Fruit fly (Drosophila melanogaster): Measurements from ENCODE around the gene Spc105R.

The Spc105R gene

DNA sequence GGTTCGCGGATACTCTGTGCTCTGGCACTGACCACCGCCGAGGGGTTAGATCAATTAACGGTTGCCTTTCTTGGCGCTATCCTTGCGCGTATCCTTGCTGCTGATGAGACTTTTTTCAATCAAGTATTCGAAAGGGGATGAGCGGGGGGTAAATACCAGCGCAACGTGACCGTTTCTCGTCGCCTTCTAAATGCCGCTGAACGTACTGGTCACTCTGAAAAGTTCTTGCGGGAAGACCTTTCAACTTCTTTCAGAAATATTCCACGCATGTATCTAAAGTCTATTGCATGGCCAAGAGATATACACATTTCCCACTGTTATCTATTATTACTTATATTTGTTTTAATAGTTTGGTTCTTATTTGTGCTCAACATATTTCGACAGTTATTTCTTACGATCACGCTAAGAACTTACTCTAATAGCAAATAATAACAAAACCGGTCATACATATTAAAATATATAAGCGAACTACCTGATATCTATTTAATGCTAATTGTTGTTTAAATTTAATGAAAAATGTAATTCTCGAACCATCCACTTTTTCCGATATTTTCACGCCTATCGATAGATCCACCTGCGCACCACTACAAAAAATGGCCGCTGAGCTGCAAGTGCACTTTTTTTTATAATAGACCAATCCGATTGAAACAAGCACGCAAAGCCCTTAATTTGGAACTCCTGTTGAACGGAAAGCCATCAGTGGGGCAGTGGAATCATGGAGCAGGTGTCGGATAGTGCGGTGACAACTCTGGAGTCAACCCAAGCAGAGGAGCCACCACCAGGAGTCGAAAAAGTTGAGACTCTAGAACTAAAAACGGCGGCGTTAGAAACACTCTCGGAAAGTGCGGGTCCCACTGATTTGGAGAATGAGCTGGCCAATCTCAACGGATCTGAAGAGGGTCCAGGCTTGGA, 9.1 kb downstream of the Spc105R start, which contains the start of the genes CG3634 and HIPP1:
Gene CG3634 (minus strand): TSS at position 185 of the 912 bp plus-strand sequence.
Gene HIPP1 (plus strand): TSS at position 582 of the 912 bp plus-strand sequence.
- no peak for TF ChIP-seq usp (GFP tag; optimal IDR thresholded peaks at IDR 0.05)
- no peak for TF ChIP-seq EcR (GFP tag; optimal IDR thresholded peaks at IDR 0.05)
- no peak for TF ChIP-seq CG8478 (optimal IDR thresholded peaks at IDR 0.05)
- no peak for TF ChIP-seq pan (optimal IDR thresholded peaks at IDR 0.05)
- no peak for TF ChIP-seq psq (optimal IDR thresholded peaks at IDR 0.05)
- TF ChIP-seq Dll (optimal IDR thresholded peaks at IDR 0.05), result no peak

DNA sequence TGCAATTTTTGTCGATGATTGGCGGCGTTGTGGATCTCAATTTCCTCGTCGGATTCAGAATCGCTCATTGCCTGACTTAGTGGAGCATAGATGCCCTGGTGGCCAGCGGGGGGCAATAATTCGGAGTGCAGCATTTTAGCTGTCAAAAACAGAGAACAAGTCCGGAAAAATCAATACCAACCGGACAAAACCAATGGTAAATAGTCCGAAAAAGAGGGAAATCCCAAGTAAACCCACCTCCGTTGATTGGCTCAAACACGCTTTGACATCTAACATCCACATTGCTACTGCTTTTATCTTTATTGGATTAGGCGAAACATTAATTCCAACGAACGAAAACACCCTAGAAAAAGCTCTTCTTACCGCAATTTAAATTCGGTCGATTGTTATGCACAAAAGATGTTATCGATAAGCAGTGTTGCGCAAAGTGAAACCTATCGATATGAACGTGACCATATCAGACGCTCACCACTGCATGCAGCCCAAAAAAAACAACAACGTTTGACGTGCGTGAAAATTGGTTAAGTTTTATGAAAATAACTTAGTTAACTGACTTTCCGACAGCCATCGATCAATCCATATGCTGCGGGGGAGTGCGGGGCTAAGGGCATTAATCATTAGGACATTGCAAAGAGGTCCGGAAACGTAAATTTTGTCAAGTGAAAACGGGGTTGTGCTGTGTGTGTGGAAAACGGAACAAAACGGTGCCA, 15.6 kb downstream of the Spc105R start, which contains the start of the genes CG3618 and Pka-R1:
Gene CG3618 (minus strand): TSS at position 410 of the 710 bp plus-strand sequence.
Gene Pka-R1 (plus strand): TSS at position 453 of the 710 bp plus-strand sequence.
- TF ChIP-seq usp (GFP tag; optimal IDR thresholded peaks at IDR 0.05) (no peak), psq (optimal IDR thresholded peaks at IDR 0.05) (no peak), Dll (optimal IDR thresholded peaks at IDR 0.05) (no peak), EcR (GFP tag; optimal IDR thresholded peaks at IDR 0.05) (no peak), CG8478 (optimal IDR thresholded peaks at IDR 0.05) (no peak), pan (optimal IDR thresholded peaks at IDR 0.05) (no peak)

DNA sequence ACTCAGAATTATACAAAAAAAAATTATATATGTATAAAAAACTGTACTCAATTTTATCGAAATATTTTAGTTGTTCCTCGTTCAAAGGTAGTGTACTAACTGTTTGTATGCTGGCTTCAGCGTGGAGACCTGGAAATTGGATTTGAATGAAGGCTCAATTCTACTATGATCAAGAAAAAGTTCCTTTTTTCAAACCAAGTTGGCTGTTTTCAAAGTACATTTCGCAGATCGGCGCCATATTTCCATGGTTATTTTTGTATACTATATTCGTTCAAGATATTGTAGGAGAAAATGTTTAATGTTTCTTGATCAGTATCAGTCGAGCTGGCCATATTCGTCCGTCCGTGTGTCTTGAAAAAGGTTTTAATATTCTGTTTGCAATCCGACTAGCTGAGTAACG, 17.7 kb downstream of the Spc105R start, which contains the start of gene Mst77F:
Gene Mst77F (minus strand): TSS at position 101 of the 400 bp plus-strand sequence.
- no peak for TF ChIP-seq CG8478 (optimal IDR thresholded peaks at IDR 0.05)
- TF ChIP-seq pan (optimal IDR thresholded peaks at IDR 0.05), result no peak
- no peak for TF ChIP-seq usp (GFP tag; optimal IDR thresholded peaks at IDR 0.05)
- no peak for TF ChIP-seq Dll (optimal IDR thresholded peaks at IDR 0.05)
- TF ChIP-seq EcR (GFP tag; optimal IDR thresholded peaks at IDR 0.05), result no peak
- TF ChIP-seq psq (optimal IDR thresholded peaks at IDR 0.05), result no peak

DNA sequence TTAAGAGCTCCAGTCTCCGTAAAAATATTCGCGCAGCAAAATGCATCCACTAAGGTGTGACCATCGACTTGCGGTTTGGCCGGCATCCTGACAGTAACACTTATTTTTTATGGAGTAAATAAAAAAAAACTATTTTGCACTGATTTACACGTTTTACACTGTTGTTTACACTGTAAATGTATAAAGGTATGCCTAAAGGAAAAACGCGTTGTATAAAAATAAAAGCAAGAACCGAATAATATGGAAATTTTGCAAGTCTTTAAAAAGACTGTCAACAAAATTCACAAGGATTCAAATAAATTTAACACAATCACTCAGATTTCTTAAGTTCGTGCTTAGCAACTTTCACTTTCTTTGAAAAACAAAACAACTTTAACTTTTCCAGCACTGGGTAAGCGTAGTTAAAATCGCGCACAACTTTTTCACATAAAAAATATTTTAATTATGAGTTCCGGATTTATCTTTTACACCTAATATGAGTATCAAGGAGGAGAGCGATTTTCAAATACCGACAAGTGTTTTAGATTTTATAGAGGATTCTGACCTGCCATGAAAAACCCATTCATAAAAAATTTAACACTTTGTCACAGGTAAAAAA, 23.1 kb downstream of the Spc105R start:
- no peak for TF ChIP-seq EcR (GFP tag; optimal IDR thresholded peaks at IDR 0.05)
- TF ChIP-seq psq (optimal IDR thresholded peaks at IDR 0.05), result no peak
- no peak for TF ChIP-seq CG8478 (optimal IDR thresholded peaks at IDR 0.05)
- no peak for TF ChIP-seq Dll (optimal IDR thresholded peaks at IDR 0.05)
- no peak for TF ChIP-seq usp (GFP tag; optimal IDR thresholded peaks at IDR 0.05)
- no peak for TF ChIP-seq pan (optimal IDR thresholded peaks at IDR 0.05)

DNA sequence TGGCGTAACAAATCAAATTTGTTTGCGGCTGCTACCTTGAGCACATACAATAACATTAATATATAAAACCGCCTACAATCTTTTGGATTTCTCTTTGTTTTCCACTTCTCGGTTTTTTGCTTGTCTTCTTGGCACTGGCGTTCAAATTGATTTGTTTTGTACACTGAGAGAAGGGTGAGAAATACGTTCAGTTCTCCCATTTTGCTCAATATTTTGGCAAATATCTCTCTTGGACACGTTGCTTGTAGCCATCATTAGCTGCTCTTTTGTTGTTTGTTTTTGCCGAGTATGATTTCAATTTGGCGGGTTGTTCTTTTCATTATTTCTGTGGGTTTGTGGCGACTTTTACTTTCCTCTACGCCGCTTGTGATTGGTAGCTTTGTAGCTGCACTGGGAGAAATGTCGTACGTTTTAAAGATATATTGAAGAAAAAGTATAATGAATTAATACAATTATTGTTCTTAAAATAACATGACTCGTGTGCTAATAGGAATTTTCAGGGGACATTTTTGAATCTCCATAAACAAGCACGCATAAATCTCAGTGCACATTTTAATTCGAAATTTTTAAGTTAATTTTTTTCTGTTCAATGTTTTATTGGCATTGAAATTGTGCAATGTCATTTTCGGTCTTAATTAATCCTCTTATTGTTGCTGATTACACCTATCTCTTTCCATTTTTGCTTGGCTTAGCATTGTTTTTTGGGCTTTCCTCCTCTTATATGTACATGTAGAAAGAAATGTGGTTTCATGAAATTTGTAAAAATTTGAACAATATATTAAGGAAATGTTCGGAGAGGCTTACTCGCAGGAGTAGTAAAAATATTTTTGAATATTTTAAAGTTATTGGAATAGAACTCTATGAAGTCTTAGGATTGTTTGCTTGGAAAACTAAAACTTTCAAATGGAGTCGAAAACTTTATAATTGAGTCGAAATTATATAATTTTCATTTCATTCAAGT, 27.0 kb downstream of the Spc105R start:
- TF ChIP-seq usp (GFP tag; optimal IDR thresholded peaks at IDR 0.05), result no peak
- TF ChIP-seq EcR (GFP tag; optimal IDR thresholded peaks at IDR 0.05), result no peak
- no peak for TF ChIP-seq pan (optimal IDR thresholded peaks at IDR 0.05)
- TF ChIP-seq Dll (optimal IDR thresholded peaks at IDR 0.05), result no peak
- TF ChIP-seq psq (optimal IDR thresholded peaks at IDR 0.05), result no peak
- no peak for TF ChIP-seq CG8478 (optimal IDR thresholded peaks at IDR 0.05)

DNA sequence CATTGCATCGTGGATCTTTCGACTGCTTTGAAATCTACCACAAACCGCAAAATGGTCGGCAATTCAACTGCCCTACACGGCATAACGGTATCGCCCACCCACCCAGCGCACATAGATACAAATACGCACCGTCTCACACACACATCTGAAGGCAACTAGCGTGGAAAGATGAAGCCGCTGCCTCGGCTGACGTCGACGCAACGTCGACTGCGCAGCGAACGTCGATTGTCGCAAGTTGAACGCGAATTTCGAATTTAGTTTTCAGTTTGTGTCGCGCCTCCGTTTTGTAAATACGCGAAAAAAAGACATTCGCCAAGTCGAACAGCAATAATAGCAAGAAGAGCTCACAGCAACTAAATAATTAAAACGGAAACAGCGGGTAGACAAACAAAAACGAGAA, 27.8 kb downstream of the Spc105R start:
- no peak for TF ChIP-seq CG8478 (optimal IDR thresholded peaks at IDR 0.05)
- no peak for TF ChIP-seq pan (optimal IDR thresholded peaks at IDR 0.05)
- TF ChIP-seq Dll (optimal IDR thresholded peaks at IDR 0.05), result no peak
- no peak for TF ChIP-seq usp (GFP tag; optimal IDR thresholded peaks at IDR 0.05)
- no peak for TF ChIP-seq EcR (GFP tag; optimal IDR thresholded peaks at IDR 0.05)

DNA sequence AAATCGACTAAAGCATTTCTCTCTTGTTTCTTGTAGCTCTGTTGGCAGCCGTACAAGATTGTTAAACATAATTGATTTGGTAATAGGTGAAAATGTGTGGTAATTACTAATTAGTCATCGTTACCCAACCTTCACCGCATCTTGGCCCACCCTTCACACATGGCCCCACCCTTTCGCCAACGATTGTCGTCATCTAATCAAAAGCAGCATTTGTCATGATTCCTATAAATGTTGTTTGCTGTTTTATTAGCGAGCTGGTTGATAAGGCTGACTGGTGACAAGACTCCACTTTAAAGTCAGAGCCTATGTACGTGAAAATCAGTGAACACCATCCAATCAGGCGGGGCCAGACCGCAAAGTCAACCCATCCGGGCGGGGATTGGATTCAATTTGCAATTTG, 30.2 kb downstream of the Spc105R start:
- TF ChIP-seq usp (GFP tag; optimal IDR thresholded peaks at IDR 0.05), result no peak
- TF ChIP-seq Dll (optimal IDR thresholded peaks at IDR 0.05), result no peak
- TF ChIP-seq psq (optimal IDR thresholded peaks at IDR 0.05), result no peak
- no peak for TF ChIP-seq EcR (GFP tag; optimal IDR thresholded peaks at IDR 0.05)
- TF ChIP-seq CG8478 (optimal IDR thresholded peaks at IDR 0.05), result no peak
- no peak for TF ChIP-seq pan (optimal IDR thresholded peaks at IDR 0.05)

DNA sequence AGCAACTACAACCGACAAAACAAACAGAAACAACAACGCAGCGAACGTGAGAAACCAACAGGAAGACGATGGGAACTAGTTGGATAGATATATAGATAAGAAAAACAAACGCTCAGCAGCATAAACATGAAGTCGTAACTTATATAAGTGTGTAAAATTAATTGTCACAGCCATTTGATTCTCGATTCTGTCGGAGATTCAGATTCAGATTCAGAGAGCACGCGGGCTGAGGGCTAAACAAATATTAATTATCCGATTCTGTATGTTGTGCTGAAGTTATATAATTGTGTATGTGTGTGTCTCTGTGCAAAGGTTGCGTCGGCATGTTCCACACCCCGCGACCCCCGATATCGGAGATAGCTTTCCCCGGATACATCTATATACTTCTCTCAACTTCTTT, 33.9 kb downstream of the Spc105R start:
- TF ChIP-seq Dll (optimal IDR thresholded peaks at IDR 0.05), result no peak
- no peak for TF ChIP-seq psq (optimal IDR thresholded peaks at IDR 0.05)

DNA sequence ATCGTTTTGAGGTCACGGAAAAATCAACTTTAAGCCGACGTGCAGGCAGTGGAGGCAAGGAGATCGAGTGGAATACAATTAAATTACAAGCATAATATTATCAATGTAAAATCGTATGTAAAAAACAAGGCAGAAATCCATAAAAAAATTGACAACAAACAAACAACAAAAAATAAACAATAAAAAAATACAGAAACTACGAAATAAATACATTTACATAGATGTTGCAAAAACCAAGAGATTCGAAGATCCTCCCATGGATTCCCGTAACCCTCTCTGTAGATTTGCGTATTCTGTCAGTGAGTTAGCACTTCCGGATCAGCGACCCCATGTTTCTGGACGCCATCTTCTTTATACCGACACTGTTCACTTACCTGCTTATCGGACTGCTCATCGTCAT, 35.7 kb downstream of the Spc105R start, which contains the start of gene CG3288:
Gene CG3288 (plus strand): TSS at position 301 of the 400 bp plus-strand sequence.
- no peak for TF ChIP-seq pan (optimal IDR thresholded peaks at IDR 0.05)
- no peak for TF ChIP-seq psq (optimal IDR thresholded peaks at IDR 0.05)
- TF ChIP-seq CG8478 (optimal IDR thresholded peaks at IDR 0.05), result no peak
- no peak for TF ChIP-seq usp (GFP tag; optimal IDR thresholded peaks at IDR 0.05)
- TF ChIP-seq EcR (GFP tag; optimal IDR thresholded peaks at IDR 0.05), result no peak
- TF ChIP-seq Dll (optimal IDR thresholded peaks at IDR 0.05), result no peak

DNA sequence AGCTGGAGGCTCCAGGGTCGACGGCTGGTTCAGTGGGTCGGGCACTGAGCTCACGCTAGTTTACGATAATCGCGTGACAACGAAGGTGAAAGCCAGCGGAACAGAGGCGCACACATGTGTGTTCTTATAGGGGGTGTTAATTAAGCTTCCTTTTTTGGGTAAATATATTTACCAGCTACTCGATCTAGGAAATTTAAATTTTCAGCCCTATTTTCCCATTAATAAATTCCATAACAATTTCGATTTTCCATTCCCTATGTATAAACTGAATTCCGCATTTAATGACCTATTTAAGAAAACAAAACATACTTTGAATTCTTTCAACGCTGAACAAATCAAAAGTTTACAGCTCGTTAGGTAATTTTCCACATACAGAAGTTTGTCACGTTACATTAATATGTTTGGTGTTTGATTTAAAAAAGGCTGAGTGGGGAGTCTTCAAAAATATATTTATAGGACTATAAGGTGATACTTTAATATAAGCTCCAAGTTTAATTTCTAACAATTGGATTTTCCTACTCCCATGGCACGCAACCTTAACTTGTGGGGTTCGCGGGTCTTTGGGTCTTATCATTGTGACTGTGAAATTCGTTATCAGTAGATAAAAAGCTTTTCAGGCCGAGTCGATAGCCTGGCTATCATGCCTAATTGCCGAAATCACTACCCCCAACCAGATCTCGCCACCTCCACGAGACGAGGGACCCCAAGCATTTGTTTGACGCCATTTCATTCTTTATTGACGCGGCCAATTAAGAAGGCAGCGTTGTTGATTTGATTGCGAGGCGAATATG, 37.0 kb downstream of the Spc105R start, which contains the start of gene CG13255:
Gene CG13255 (plus strand): TSS at position 449 of the 791 bp plus-strand sequence.
- no peak for TF ChIP-seq psq (optimal IDR thresholded peaks at IDR 0.05)
- TF ChIP-seq CG8478 (optimal IDR thresholded peaks at IDR 0.05), result no peak

Data from whole organism.